Worm (Caenorhabditis elegans) whole organism, L1 larva: ENCODE measurements around the gene C27A7.8.
A peak's percentile ranks its signal among the peaks of the same experiment; 100 is the strongest.

Experiments used
- C04F5.9 ChIP-seq: sonication (generic microtip); optimal IDR thresholded peaks from 2 replicates; lab custom pipeline; 2016; ENCODE audit warnings: missing genetic modification characterization, missing compliant biosample characterization
- C16A3.4 ChIP-seq: fragments of 150-350 bp; optimal IDR thresholded peaks from 2 replicates; lab custom pipeline; 2014; ENCODE audit warnings: missing biosample characterization, missing genetic modification characterization
- C34B4.2 ChIP-seq: sonication (generic microtip); optimal IDR thresholded peaks from 2 replicates; lab custom pipeline; 2017; ENCODE audit warnings: mild to moderate bottlenecking, missing genetic modification characterization, missing compliant biosample characterization
- F16B12.6 ChIP-seq: fragments of 150-350 bp; optimal IDR thresholded peaks from 2 replicates; lab custom pipeline; 2014; ENCODE audit warnings: missing biosample characterization, missing genetic modification characterization
- aha-1 ChIP-seq: fragments of 150-350 bp; optimal IDR thresholded peaks from 2 replicates; lab custom pipeline; 2014; ENCODE audit warnings: missing biosample characterization, missing genetic modification characterization
- aly-2 ChIP-seq: fragments of 150-350 bp; optimal IDR thresholded peaks from 2 replicates; lab custom pipeline; 2014; ENCODE audit warnings: missing biosample characterization, missing genetic modification characterization
- ama-1 ChIP-seq: fragments of 150-350 bp; optimal IDR thresholded peaks from 2 replicates; lab custom pipeline; 2014
- ceh-8 ChIP-seq: fragments of 200-800 bp; sonication (Bioruptor generic); optimal IDR thresholded peaks from 2 replicates; lab custom pipeline; 2018; ENCODE audit warnings: mild to moderate bottlenecking, missing genetic modification characterization, moderate library complexity, missing compliant biosample characterization
- ceh-88 ChIP-seq: fragments of 200-800 bp; sonication (Bioruptor generic); IDR thresholded peaks from 2 replicates; pipeline ENCODE4 v1.3.6; 2022; ENCODE audit warnings: missing genetic modification characterization, missing compliant biosample characterization
- efl-1 ChIP-seq, 4 experiments: fragments of 150-350 bp; optimal IDR thresholded peaks in 3 of 4; peaks in 1 of 4; 1 replicate in 1 of 4; 2 replicates in 3 of 4; lab custom pipeline; 2014; ENCODE audit warnings: missing biosample characterization in 2 of 4, missing genetic modification characterization in 2 of 4, missing genetic modification reagents in 2 of 4
- egl-13 ChIP-seq: sonication (generic microtip); optimal IDR thresholded peaks from 2 replicates; lab custom pipeline; 2016; ENCODE audit warnings: missing genotype, missing genetic modification reagents, missing genetic modification characterization, missing compliant biosample characterization
- fkh-4 ChIP-seq: sonication (generic microtip); optimal IDR thresholded peaks from 2 replicates; lab custom pipeline; 2016; ENCODE audit warnings: missing compliant biosample characterization, missing genetic modification characterization, borderline replicate concordance
- fkh-8 ChIP-seq: sonication (generic microtip); optimal IDR thresholded peaks from 2 replicates; lab custom pipeline; 2016; ENCODE audit warnings: mild to moderate bottlenecking, missing genetic modification characterization, missing compliant biosample characterization
- fos-1 ChIP-seq: fragments of 150-350 bp; optimal IDR thresholded peaks from 2 replicates; lab custom pipeline; 2014; ENCODE audit warnings: missing biosample characterization, missing genetic modification characterization
- grh-1 ChIP-seq: fragments of 200-800 bp; sonication (Bioruptor generic); IDR thresholded peaks from 2 replicates; pipeline ENCODE4 v1.3.6; 2022; ENCODE audit warnings: missing genetic modification reagents, missing genetic modification characterization, missing compliant biosample characterization
- hlh-17 ChIP-seq: fragments of 200-800 bp; sonication (Bioruptor generic); optimal IDR thresholded peaks from 2 replicates; lab custom pipeline; 2018; ENCODE audit warnings: missing genetic modification characterization, mild to moderate bottlenecking, missing compliant biosample characterization, moderate library complexity, borderline replicate concordance
- hpl-2 ChIP-seq: fragments of 150-350 bp; optimal IDR thresholded peaks from 2 replicates; lab custom pipeline; 2014; ENCODE audit warnings: missing biosample characterization, missing genetic modification reagents, missing genetic modification characterization
- irx-1 ChIP-seq: sonication (generic microtip); optimal IDR thresholded peaks from 2 replicates; lab custom pipeline; 2016; ENCODE audit warnings: missing genetic modification characterization, missing compliant biosample characterization
- lin-13 ChIP-seq: fragments of 150-350 bp; optimal IDR thresholded peaks from 2 replicates; lab custom pipeline; 2014; ENCODE audit warnings: missing biosample characterization, missing genetic modification reagents, missing genetic modification characterization
- lin-14 ChIP-seq: fragments of 200-800 bp; sonication (Bioruptor generic); optimal IDR thresholded peaks from 2 replicates; lab custom pipeline; 2018; ENCODE audit warnings: mild to moderate bottlenecking, missing genetic modification characterization, moderate library complexity, missing compliant biosample characterization
- lin-15B ChIP-seq: fragments of 150-350 bp; sonication (generic microtip); optimal IDR thresholded peaks from 3 replicates; lab custom pipeline; 2014; ENCODE audit warnings: missing biosample characterization, missing genetic modification characterization
- lin-35 ChIP-seq, 2 experiments: fragments of 150-350 bp; optimal IDR thresholded peaks; 2 replicates each; lab custom pipeline; 2014; ENCODE audit warnings: missing biosample characterization in 2 of 2, missing genetic modification characterization in 2 of 2, missing genetic modification reagents in 2 of 2
- lin-39 ChIP-seq: fragments of 150-350 bp; optimal IDR thresholded peaks from 2 replicates; lab custom pipeline; 2014; ENCODE audit warnings: missing biosample characterization, missing genetic modification reagents, missing genetic modification characterization
- lir-3 ChIP-seq: sonication (generic microtip); optimal IDR thresholded peaks from 2 replicates; lab custom pipeline; 2016; ENCODE audit warnings: mild to moderate bottlenecking, missing genetic modification characterization, moderate library complexity, missing compliant biosample characterization; ENCODE audit not compliant: poor library complexity
- mef-2 ChIP-seq: fragments of 150-350 bp; optimal IDR thresholded peaks from 2 replicates; lab custom pipeline; 2014; ENCODE audit warnings: missing biosample characterization, missing genetic modification characterization
- nhr-19 ChIP-seq: fragments of 200-800 bp; sonication (Bioruptor generic); conservative IDR thresholded peaks from 2 replicates; pipeline ENCODE4 v1.3.6; 2022; ENCODE audit warnings: missing genetic modification characterization, missing compliant biosample characterization
- nhr-20 ChIP-seq: sonication (generic microtip); optimal IDR thresholded peaks from 2 replicates; lab custom pipeline; 2016; ENCODE audit warnings: mild to moderate bottlenecking, missing genetic modification characterization, missing compliant biosample characterization
- nhr-237 ChIP-seq: fragments of 150-350 bp; optimal IDR thresholded peaks from 2 replicates; lab custom pipeline; 2014; ENCODE audit warnings: missing biosample characterization, missing genetic modification characterization
- nhr-47 ChIP-seq: sonication (generic microtip); optimal IDR thresholded peaks from 2 replicates; lab custom pipeline; 2016; ENCODE audit warnings: mild to moderate bottlenecking, missing genetic modification characterization, moderate library complexity, missing compliant biosample characterization
- nhr-71 ChIP-seq: sonication (generic microtip); optimal IDR thresholded peaks from 2 replicates; lab custom pipeline; 2016; ENCODE audit warnings: mild to moderate bottlenecking, missing genetic modification characterization, moderate library complexity, missing compliant biosample characterization
- nhr-76 ChIP-seq: sonication (generic microtip); optimal IDR thresholded peaks from 2 replicates; lab custom pipeline; 2017; ENCODE audit warnings: missing biosample characterization, missing genetic modification characterization
- nhr-84 ChIP-seq: sonication (generic microtip); optimal IDR thresholded peaks from 2 replicates; lab custom pipeline; 2017; ENCODE audit warnings: missing biosample characterization, missing genetic modification characterization
- nhr-85 ChIP-seq: sonication (generic microtip); peaks from one replicate; lab custom pipeline; 2016; ENCODE audit warnings: missing genetic modification characterization, inconsistent platforms, missing compliant biosample characterization
- nhr-90 ChIP-seq: sonication (generic microtip); optimal IDR thresholded peaks from 2 replicates; lab custom pipeline; 2016; ENCODE audit warnings: mild to moderate bottlenecking, missing genetic modification characterization, missing compliant biosample characterization; ENCODE audit not compliant: poor library complexity
- pax-3 ChIP-seq: fragments of 200-800 bp; sonication (Bioruptor generic); optimal IDR thresholded peaks from 2 replicates; lab custom pipeline; 2018; ENCODE audit warnings: mild to moderate bottlenecking, missing genetic modification characterization, moderate library complexity, missing compliant biosample characterization
- rnt-1 ChIP-seq: sonication (generic microtip); optimal IDR thresholded peaks from 2 replicates; lab custom pipeline; 2016; ENCODE audit warnings: mild to moderate bottlenecking, missing genetic modification characterization, moderate library complexity, missing compliant biosample characterization
- skn-1 ChIP-seq: fragments of 150-350 bp; optimal IDR thresholded peaks from 2 replicates; lab custom pipeline; 2014; ENCODE audit warnings: missing biosample characterization, missing genetic modification characterization
- snpc-4 ChIP-seq: fragments of 150-350 bp; optimal IDR thresholded peaks from 2 replicates; lab custom pipeline; 2014; ENCODE audit warnings: missing biosample characterization, missing genetic modification characterization
- snu-23 ChIP-seq: sonication (generic microtip); optimal IDR thresholded peaks from 2 replicates; lab custom pipeline; 2016; ENCODE audit warnings: missing genetic modification characterization, missing compliant biosample characterization
- sox-4 ChIP-seq: sonication (generic microtip); optimal IDR thresholded peaks from 2 replicates; lab custom pipeline; 2016; ENCODE audit warnings: missing genetic modification characterization, missing compliant biosample characterization
- sptf-1 ChIP-seq: fragments of 150-350 bp; optimal IDR thresholded peaks from 2 replicates; lab custom pipeline; 2014; ENCODE audit warnings: missing biosample characterization, missing genetic modification characterization
- tbx-2 ChIP-seq: sonication (generic microtip); optimal IDR thresholded peaks from 2 replicates; lab custom pipeline; 2016; ENCODE audit warnings: missing genetic modification characterization, missing compliant biosample characterization
- tlp-1 ChIP-seq: fragments of 150-350 bp; optimal IDR thresholded peaks from 2 replicates; lab custom pipeline; 2014; ENCODE audit warnings: missing biosample characterization, missing genetic modification characterization
- unc-62 ChIP-seq: fragments of 150-350 bp; optimal IDR thresholded peaks from 2 replicates; lab custom pipeline; 2014; ENCODE audit warnings: missing biosample characterization, missing genetic modification reagents, missing genetic modification characterization
- unc-86 ChIP-seq: sonication (generic microtip); optimal IDR thresholded peaks from 2 replicates; lab custom pipeline; 2016; ENCODE audit warnings: missing genetic modification characterization, missing compliant biosample characterization
- vab-15 ChIP-seq: sonication (generic microtip); optimal IDR thresholded peaks from 2 replicates; lab custom pipeline; 2017; ENCODE audit warnings: missing genotype, mild to moderate bottlenecking, missing genetic modification characterization, missing compliant biosample characterization
- xbp-1 ChIP-seq: sonication (generic microtip); optimal IDR thresholded peaks from 2 replicates; lab custom pipeline; 2016; ENCODE audit warnings: missing genetic modification characterization, missing compliant biosample characterization
- ztf-4 ChIP-seq: fragments of 150-350 bp; optimal IDR thresholded peaks from 2 replicates; lab custom pipeline; 2014; ENCODE audit warnings: missing biosample characterization, missing genetic modification characterization

C27A7.8 gene

ce11 chrV:12190943-12191569, 38.1 kb downstream of the C27A7.8 start, which contains the start of gene dpy-30 (continued):
- no peak for TF ChIP-seq tlp-1 (tag; lab: Kevin White, UChicago)
- TF ChIP-seq C04F5.9 (tag; lab: Kevin White, UChicago) = no peak
- no peak for TF ChIP-seq C34B4.2 (tag; lab: Kevin White, UChicago)
- no peak for TF ChIP-seq aha-1 (tag; lab: Kevin White, UChicago)
- TF ChIP-seq ztf-4 (tag; lab: Kevin White, UChicago) = peak; percentile 4
- peak; percentile 7 for TF ChIP-seq fos-1
- peak; percentile 79 to 87 for TF ChIP-seq lin-35 (GFP tag; optimal IDR thresholded peaks at IDR 0.05; lab: Kevin White, UChicago)
- TF ChIP-seq fkh-4 = no peak
- TF ChIP-seq nhr-71 (tag; lab: Kevin White, UChicago) = peak; percentile 75
- no peak for TF ChIP-seq nhr-84 (tag; lab: Kevin White, UChicago)
- TF ChIP-seq xbp-1 = peak; percentile 59
- TF ChIP-seq lin-14 (GFP tag; lab: Kevin White, UChicago) = peak; percentile 68
- peak; percentile 74 for TF ChIP-seq rnt-1
- TF ChIP-seq sptf-1 = no peak
- TF ChIP-seq fkh-8 = peak; percentile 31
- no peak for TF ChIP-seq vab-15 (tag; lab: Kevin White, UChicago)
- TF ChIP-seq nhr-19 (GFP tag; lab: Robert Waterston, UW) = peak; percentile 59; the same call in 1 of the 2 replicates
- TF ChIP-seq C16A3.4 (tag; lab: Kevin White, UChicago) = peak; percentile 64
- TF ChIP-seq lir-3 (tag; lab: Kevin White, UChicago) = peak; percentile 29
- peak; percentile 31 for TF ChIP-seq ceh-8
- TF ChIP-seq unc-86 (tag; lab: Kevin White, UChicago) = peak; percentile 49
- TF ChIP-seq mef-2 = no peak
- TF ChIP-seq hpl-2 (GFP tag; lab: Kevin White, UChicago) = no peak
- peak; percentile 79 for TF ChIP-seq snu-23 (GFP tag; lab: Kevin White, UChicago)
- TF ChIP-seq nhr-47 (tag; lab: Kevin White, UChicago) = peak; percentile 72
- TF ChIP-seq nhr-237 (tag; lab: Kevin White, UChicago) = no peak
- TF ChIP-seq aly-2 (tag; lab: Kevin White, UChicago) = peak; percentile 3
- TF ChIP-seq nhr-76 = no peak
- peak; percentile 59 for TF ChIP-seq nhr-90 (tag; lab: Kevin White, UChicago)
- TF ChIP-seq sox-4 (tag; lab: Kevin White, UChicago) = no peak
- peak; percentile 70 for TF ChIP-seq snpc-4 (tag; lab: Kevin White, UChicago)
- no peak for TF ChIP-seq skn-1 (tag; lab: Kevin White, UChicago)
- peak; percentile 65 for TF ChIP-seq ama-1 (lab: Kevin White, UChicago)

- no peak for TF ChIP-seq nhr-47 (tag; lab: Kevin White, UChicago)
- no peak for TF ChIP-seq nhr-85 (tag; lab: Kevin White, UChicago)
- no peak for TF ChIP-seq fkh-4
- TF ChIP-seq egl-13 (tag; lab: Kevin White, UChicago) = no peak
- TF ChIP-seq lin-13 = no peak
- no peak for TF ChIP-seq nhr-20 (tag; lab: Kevin White, UChicago)
- no peak for TF ChIP-seq snpc-4 (tag; lab: Kevin White, UChicago)
- TF ChIP-seq irx-1 (tag; lab: Kevin White, UChicago) = no peak
- peak; percentile 5 for TF ChIP-seq pax-3 (tag; lab: Kevin White, UChicago)
- TF ChIP-seq lin-15B (tag; lab: Kevin White, UChicago) = no peak
- TF ChIP-seq grh-1 (GFP tag; lab: Robert Waterston, UW) = no peak
- TF ChIP-seq lin-39 = no peak
- no peak for TF ChIP-seq tbx-2 (tag; lab: Kevin White, UChicago)
- no peak for TF ChIP-seq snu-23 (GFP tag; lab: Kevin White, UChicago)
- TF ChIP-seq F16B12.6 (tag; lab: Kevin White, UChicago) = no peak
- no peak for TF ChIP-seq efl-1 (optimal IDR thresholded peaks at IDR 0.05; lab: Kevin White, UChicago)
- TF ChIP-seq efl-1 (GFP tag; optimal IDR thresholded peaks at IDR 0.05 in 1 of 2; lab: Kevin White, UChicago) = peak in 1 of 2 experiments; percentile 21
- TF ChIP-seq unc-62 = no peak
- TF ChIP-seq ceh-88 = no peak
- TF ChIP-seq hlh-17 (GFP tag; lab: Kevin White, UChicago) = no peak
- TF ChIP-seq nhr-71 (tag; lab: Kevin White, UChicago) = peak; percentile 16
These were observed 39.2 kb downstream of the C27A7.8 start, which contains the start of gene rnp-1 for ce11 chrV:12192129-12192528. Gene rnp-1 (plus strand): TSS chrV:12192273.
